Worm (Caenorhabditis elegans): Measurements from ENCODE around the gene K01A6.4.

DNA sequence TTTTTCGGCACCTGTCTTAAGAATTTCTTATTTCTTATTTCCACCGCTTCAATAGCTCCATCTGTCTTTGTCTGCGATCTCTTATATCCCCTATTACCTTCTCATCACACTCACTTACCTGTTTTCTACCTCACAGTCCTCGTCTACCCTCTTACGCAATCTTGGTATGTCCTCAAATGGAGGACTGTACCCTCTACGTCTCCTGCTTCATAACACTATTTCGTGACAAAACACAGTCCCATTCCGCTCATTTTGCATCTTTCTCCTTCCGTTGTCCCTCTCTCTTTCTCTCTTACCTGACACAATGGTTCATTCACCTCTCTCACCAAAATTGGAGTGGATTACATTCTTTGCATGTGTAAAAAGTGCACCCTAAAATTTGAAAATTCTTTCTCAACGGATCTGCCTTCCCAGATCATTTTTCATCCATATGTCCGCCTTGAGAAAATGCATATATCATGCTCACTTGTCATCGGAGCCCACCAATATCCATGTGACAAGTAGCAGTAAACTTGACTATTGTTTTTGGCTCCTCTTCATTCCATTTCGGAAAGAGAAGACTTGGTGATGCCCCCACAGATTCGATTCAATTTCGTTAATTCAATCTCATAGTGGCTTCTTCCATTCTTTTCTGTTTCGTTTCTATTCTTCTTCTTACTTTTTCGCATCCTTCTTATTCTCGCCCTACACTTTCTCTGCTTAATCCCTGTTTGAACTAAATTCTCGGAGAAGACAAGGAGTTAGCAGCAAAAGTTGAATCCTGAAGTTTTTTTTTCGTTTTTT lies 22.8 kb downstream of the K01A6.4 start:
- TF ChIP-seq nfya-1 (tag; optimal IDR thresholded peaks at IDR 0.05) (no peak), pag-3 (tag; optimal IDR thresholded peaks at IDR 0.05; ENCODE audit: borderline replicate concordance) (no peak), sdc-2 (tag; optimal IDR thresholded peaks at IDR 0.05) (no peak), ama-1 (optimal IDR thresholded peaks at IDR 0.05) (no peak), ceh-6 (GFP tag; optimal IDR thresholded peaks at IDR 0.05) (no peak), fkh-10 (GFP tag; optimal IDR thresholded peaks at IDR 0.05) (peak; percentile 20), ceh-30 (tag; optimal IDR thresholded peaks at IDR 0.05) (no peak)

All from whole organism, late embryonic.